Worm (Caenorhabditis elegans): ENCODE data around the gene Y38H6C.23.

ce11 chrV:20536208-20536607 lies 20.0 kb downstream of the Y38H6C.23 start, which contains the start of gene Y38H6C.15:
- TF ChIP-seq lin-39 (tag; optimal IDR thresholded peaks at IDR 0.05) (no peak), nhr-11 (tag; optimal IDR thresholded peaks at IDR 0.05) (no peak)

All from whole organism, L1 larva.